Fruit fly (Drosophila melanogaster) whole organism, embryonic: ENCODE data around the gene PIG-U.

Experiments
- ATbp ChIP-seq: fragments of 200-800 bp; sonication (Bioruptor generic); optimal IDR thresholded peaks from 2 replicates; lab custom pipeline; 2017; ENCODE audit warnings: missing biosample characterization, mild to moderate bottlenecking, missing genetic modification characterization, missing genetic modification reagents
- Bteb2 ChIP-seq: fragments of 200-800 bp; sonication (Bioruptor generic); optimal IDR thresholded peaks from 2 replicates; lab custom pipeline; 2016; ENCODE audit warnings: missing biosample characterization, missing genetic modification characterization
- C15 ChIP-seq: fragments of 200-800 bp; sonication (Bioruptor generic); IDR thresholded peaks from 3 replicates; pipeline ENCODE4 v1.3.6; 2022; ENCODE audit warnings: missing biosample characterization, missing genetic modification characterization
- CG11398 ChIP-seq: fragments of 200-800 bp; sonication (Bioruptor generic); optimal IDR thresholded peaks from 2 replicates; lab custom pipeline; 2016; ENCODE audit warnings: missing biosample characterization, missing genetic modification characterization
- CG11695 ChIP-seq: fragments of 200-800 bp; sonication (Bioruptor generic); IDR thresholded peaks from 3 replicates; pipeline ENCODE4 v1.3.6; 2022; ENCODE audit warnings: missing biosample characterization, missing genetic modification characterization
- CG12659 ChIP-seq: fragments of 200-800 bp; sonication (Bioruptor generic); optimal IDR thresholded peaks from 3 replicates; lab custom pipeline; 2017; ENCODE audit warnings: mild to moderate bottlenecking, missing biosample characterization, missing genetic modification reagents, missing genetic modification characterization
- CG12769 ChIP-seq: fragments of 200-800 bp; sonication (Bioruptor generic); optimal IDR thresholded peaks from 2 replicates; lab custom pipeline; 2019; ENCODE audit warnings: missing biosample characterization, mild to moderate bottlenecking, missing genetic modification characterization, moderate library complexity
- CG14667 ChIP-seq: fragments of 200-800 bp; sonication (Bioruptor generic); IDR thresholded peaks from 2 replicates; pipeline ENCODE4 v1.3.6; 2022; ENCODE audit warnings: missing biosample characterization, missing genetic modification characterization
- CG1602 ChIP-seq: fragments of 200-800 bp; sonication (Bioruptor generic); optimal IDR thresholded peaks from 3 replicates; lab custom pipeline; 2016; ENCODE audit warnings: missing biosample characterization, missing genetic modification characterization
- CG2129 ChIP-seq: fragments of 200-800 bp; sonication (Bioruptor generic); IDR thresholded peaks from 2 replicates; pipeline ENCODE4 v1.3.6; 2022; ENCODE audit warnings: missing biosample characterization, missing genetic modification characterization; ENCODE audit not compliant: partially characterized antibody
- CG2712 ChIP-seq: fragments of 200-800 bp; optimal IDR thresholded peaks from 3 replicates; lab custom pipeline; 2019; ENCODE audit warnings: missing biosample characterization, mild to moderate bottlenecking, missing genetic modification characterization, moderate library complexity
- CG3995 ChIP-seq: fragments of 200-800 bp; sonication (Bioruptor generic); optimal IDR thresholded peaks from 3 replicates; lab custom pipeline; 2016; ENCODE audit warnings: missing biosample characterization, missing genetic modification characterization
- CG5180 ChIP-seq: fragments of 200-800 bp; sonication (Bioruptor generic); optimal IDR thresholded peaks from 3 replicates; lab custom pipeline; 2017; ENCODE audit warnings: missing biosample characterization, missing genetic modification characterization, mild to moderate bottlenecking, moderate library complexity, missing genetic modification reagents
- CG9817 ChIP-seq: fragments of 200-800 bp; sonication (Bioruptor generic); optimal IDR thresholded peaks from 2 replicates; lab custom pipeline; 2018; ENCODE audit warnings: missing biosample characterization, mild to moderate bottlenecking, missing genetic modification characterization, moderate library complexity
- Dip2 ChIP-seq: fragments of 200-800 bp; sonication (Bioruptor generic); IDR thresholded peaks from 2 replicates; pipeline ENCODE4 v1.3.6; 2022; ENCODE audit warnings: missing biosample characterization, missing genetic modification characterization
- Dip3 ChIP-seq: fragments of 200-800 bp; sonication (Bioruptor generic); optimal IDR thresholded peaks from 3 replicates; lab custom pipeline; 2016; ENCODE audit warnings: missing biosample characterization, missing genetic modification characterization
- Doc2 ChIP-seq: fragments of 200-800 bp; sonication (Bioruptor generic); IDR thresholded peaks from 2 replicates; pipeline ENCODE4 v1.3.6; 2022; ENCODE audit warnings: missing biosample characterization, missing genetic modification characterization
- Fer1 ChIP-seq: fragments of 200-800 bp; sonication (Bioruptor generic); optimal IDR thresholded peaks from 2 replicates; lab custom pipeline; 2017; ENCODE audit warnings: missing biosample characterization, mild to moderate bottlenecking, missing genetic modification characterization
- GATAe ChIP-seq: fragments of 200-800 bp; sonication (Bioruptor generic); conservative IDR thresholded peaks from 2 replicates; pipeline ENCODE4 v1.3.6; 2022; ENCODE audit warnings: missing biosample characterization, missing genetic modification characterization
- Gsc ChIP-seq: fragments of 200-800 bp; sonication (Bioruptor generic); IDR thresholded peaks from 2 replicates; pipeline ENCODE4 v1.3.6; 2022; ENCODE audit warnings: missing biosample characterization, missing genetic modification characterization
- H2.0 ChIP-seq: fragments of 200-800 bp; sonication (Bioruptor generic); IDR thresholded peaks from 2 replicates; pipeline ENCODE4 v1.3.6; 2022; ENCODE audit warnings: missing biosample characterization, missing genetic modification characterization
- HHEX ChIP-seq: fragments of 200-800 bp; sonication (Bioruptor generic); optimal IDR thresholded peaks from 3 replicates; lab custom pipeline; 2017; ENCODE audit warnings: missing biosample characterization, mild to moderate bottlenecking, missing genetic modification characterization, missing genetic modification reagents
- HLH54F ChIP-seq: fragments of 200-800 bp; sonication (Bioruptor generic); optimal IDR thresholded peaks from 3 replicates; lab custom pipeline; 2016; ENCODE audit warnings: missing biosample characterization, missing genetic modification characterization
- Hr78 ChIP-seq, 2 experiments: fragments of 200-800 bp in 1 of 2; fragments of >200 bp in 1 of 2; sonication (Bioruptor generic) in 1 of 2; optimal IDR thresholded peaks; 2 replicates each; lab custom pipeline; 2017 to 2019; ENCODE audit warnings: missing biosample characterization in 2 of 2, missing genetic modification characterization in 2 of 2, mild to moderate bottlenecking in 1 of 2, moderate library complexity in 1 of 2
- MTF-1 ChIP-seq: fragments of 200-800 bp; sonication (Bioruptor generic); optimal IDR thresholded peaks from 2 replicates; lab custom pipeline; 2018; ENCODE audit warnings: missing biosample characterization, mild to moderate bottlenecking, missing genetic modification characterization, borderline replicate concordance
- Nf-YA ChIP-seq: fragments of 200-800 bp; sonication (Bioruptor generic); IDR thresholded peaks from 2 replicates; pipeline ENCODE4 v1.3.6; 2022; ENCODE audit warnings: missing biosample characterization, missing genetic modification characterization
- Poxn ChIP-seq: fragments of 200-800 bp; sonication (Bioruptor generic); IDR thresholded peaks from 2 replicates; pipeline ENCODE4 v1.3.6; 2022; ENCODE audit warnings: missing biosample characterization, missing genetic modification characterization
- Rx ChIP-seq: fragments of 200-800 bp; sonication (Bioruptor generic); IDR thresholded peaks from 2 replicates; pipeline ENCODE4 v1.3.6; 2022; ENCODE audit warnings: missing biosample characterization, missing genetic modification characterization
- al ChIP-seq: fragments of 200-800 bp; sonication (Bioruptor generic); IDR thresholded peaks from 2 replicates; pipeline ENCODE4 v1.3.6; 2022; ENCODE audit warnings: missing biosample characterization, missing genetic modification characterization
- aop ChIP-seq: fragments of 200-800 bp; sonication (Bioruptor generic); IDR thresholded peaks from 2 replicates; pipeline ENCODE4 v1.3.6; 2022; ENCODE audit warnings: missing biosample characterization, missing genetic modification characterization
- bbx ChIP-seq: fragments of 200-800 bp; sonication (Bioruptor generic); IDR thresholded peaks from 2 replicates; pipeline ENCODE4 v1.3.6; 2022; ENCODE audit warnings: missing biosample characterization, missing genetic modification characterization; ENCODE audit not compliant: partially characterized antibody
- crol ChIP-seq: fragments of 200-800 bp; sonication (Bioruptor generic); IDR thresholded peaks from 2 replicates; pipeline ENCODE4 v1.3.6; 2022; ENCODE audit warnings: missing biosample characterization, missing genetic modification characterization
- da ChIP-seq: fragments of 200-800 bp; sonication (Bioruptor generic); optimal IDR thresholded peaks from 2 replicates; lab custom pipeline; 2016; ENCODE audit warnings: missing biosample characterization, missing genetic modification characterization
- dysf ChIP-seq: fragments of 200-800 bp; sonication (Bioruptor generic); IDR thresholded peaks from 3 replicates; pipeline ENCODE4 v1.3.6; 2022; ENCODE audit warnings: missing biosample characterization, missing genetic modification characterization
- emc ChIP-seq: fragments of 200-800 bp; sonication (Bioruptor generic); optimal IDR thresholded peaks from 2 replicates; lab custom pipeline; 2016; ENCODE audit warnings: missing biosample characterization, missing genetic modification characterization
- esg ChIP-seq: fragments of 200-800 bp; sonication (Bioruptor generic); conservative IDR thresholded peaks from 2 replicates; pipeline ENCODE4 v1.3.6; 2022; ENCODE audit warnings: missing biosample characterization, missing genetic modification characterization
- fd102C ChIP-seq: fragments of 200-800 bp; sonication (Bioruptor generic); optimal IDR thresholded peaks from 2 replicates; lab custom pipeline; 2018; ENCODE audit warnings: missing biosample characterization, mild to moderate bottlenecking, missing genetic modification characterization, moderate library complexity
- gce ChIP-seq: fragments of 200-800 bp; sonication (Bioruptor generic); IDR thresholded peaks from 3 replicates; pipeline ENCODE4 v1.3.6; 2022; ENCODE audit warnings: missing biosample characterization, missing genetic modification characterization
- inv ChIP-seq: fragments of 200-800 bp; sonication (Bioruptor generic); IDR thresholded peaks from 2 replicates; pipeline ENCODE4 v1.3.6; 2022; ENCODE audit warnings: missing biosample characterization, missing genetic modification characterization; ENCODE audit not compliant: partially characterized antibody
- jigr1 ChIP-seq: fragments of 200-800 bp; sonication (Bioruptor generic); IDR thresholded peaks from 3 replicates; pipeline ENCODE4 v1.3.6; 2022; ENCODE audit warnings: missing biosample characterization, missing genetic modification characterization
- lmd ChIP-seq: fragments of 200-800 bp; sonication (Bioruptor generic); IDR thresholded peaks from 2 replicates; pipeline ENCODE4 v1.3.6; 2022; ENCODE audit warnings: missing biosample characterization, missing genetic modification characterization
- mam ChIP-seq: fragments of 200-800 bp; sonication (Bioruptor generic); optimal IDR thresholded peaks from 3 replicates; lab custom pipeline; 2016; ENCODE audit warnings: missing biosample characterization, missing genetic modification characterization
- mirr ChIP-seq: fragments of 200-800 bp; sonication (Bioruptor generic); optimal IDR thresholded peaks from 3 replicates; lab custom pipeline; 2018; ENCODE audit warnings: missing biosample characterization, mild to moderate bottlenecking, missing genetic modification characterization
- nmo ChIP-seq: fragments of 200-800 bp; sonication (Bioruptor generic); optimal IDR thresholded peaks from 2 replicates; lab custom pipeline; 2018; ENCODE audit warnings: missing biosample characterization, mild to moderate bottlenecking, missing genetic modification characterization, moderate library complexity
- odd ChIP-seq: fragments of 200-800 bp; sonication (Bioruptor generic); optimal IDR thresholded peaks from 2 replicates; lab custom pipeline; 2017; ENCODE audit warnings: missing biosample characterization, mild to moderate bottlenecking, missing genetic modification characterization
- org-1 ChIP-seq: fragments of 200-800 bp; sonication (Bioruptor generic); optimal IDR thresholded peaks from 2 replicates; lab custom pipeline; 2017; ENCODE audit warnings: missing biosample characterization, missing genetic modification characterization
- otp ChIP-seq: fragments of 200-800 bp; sonication (Bioruptor generic); IDR thresholded peaks from 3 replicates; pipeline ENCODE4, ENCODE4 v1.3.6; 2022; ENCODE audit warnings: missing biosample characterization, missing genetic modification characterization
- sima ChIP-seq: fragments of 200-800 bp; sonication (Bioruptor generic); optimal IDR thresholded peaks from 2 replicates; lab custom pipeline; 2016; ENCODE audit warnings: missing biosample characterization, missing genetic modification characterization
- sisA ChIP-seq: fragments of 200-800 bp; sonication (Bioruptor generic); IDR thresholded peaks from 2 replicates; pipeline ENCODE4 v1.3.6; 2022; ENCODE audit warnings: missing biosample characterization, missing genetic modification characterization
- stc ChIP-seq: fragments of 200-800 bp; sonication (Bioruptor generic); IDR thresholded peaks from 2 replicates; pipeline ENCODE4 v1.3.6; 2022; ENCODE audit warnings: missing biosample characterization, missing genetic modification characterization
- toy ChIP-seq: fragments of 200-800 bp; sonication (Bioruptor generic); IDR thresholded peaks from 2 replicates; pipeline ENCODE4 v1.3.6; 2022; ENCODE audit warnings: missing biosample characterization, missing genetic modification characterization
- ttk ChIP-seq: fragments of 200-800 bp; sonication (Bioruptor generic); IDR thresholded peaks from 2 replicates; pipeline ENCODE4 v2.1.2; 2022; ENCODE audit warnings: missing biosample characterization, missing genetic modification characterization

Gene PIG-U

DNA sequence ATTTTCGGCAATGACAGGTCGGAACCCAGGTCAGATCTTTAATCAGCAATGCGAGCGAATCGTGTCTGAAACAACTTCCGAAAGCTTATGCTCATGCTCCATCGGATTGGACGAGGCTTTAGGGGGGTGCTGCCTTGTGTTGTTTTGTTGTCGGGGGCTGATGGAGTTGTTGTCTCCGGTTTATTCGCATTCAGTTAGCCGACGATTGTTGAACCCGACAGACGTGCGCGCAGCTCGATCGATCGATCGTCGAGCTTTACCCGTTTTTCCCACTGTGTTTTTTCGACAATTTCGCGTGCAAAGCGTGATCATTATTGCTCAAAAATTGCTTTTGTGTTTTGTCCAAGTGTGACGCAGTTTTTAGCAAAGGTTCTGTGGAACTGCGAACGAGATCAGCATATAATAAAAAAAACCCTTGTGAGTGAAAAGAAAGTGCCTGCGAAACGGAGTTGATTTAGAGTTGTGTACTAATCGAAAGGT lies 14.1 kb downstream of the PIG-U start, which contains the start of gene CG17834 (continued):
- TF ChIP-seq CG2712 (tag; lab: Kevin White, UChicago), result no peak
- peak; percentile 80 for TF ChIP-seq mirr
- no peak for TF ChIP-seq org-1 (GFP tag; lab: Kevin White, UChicago)
- TF ChIP-seq otp (GFP tag; lab: Robert Waterston, UW), result peak; percentile 70; the same call in 2 of the 3 replicates
- no peak for TF ChIP-seq mam (GFP tag; lab: Kevin White, UChicago)
- peak; percentile 68 for TF ChIP-seq CG3995 (GFP tag; lab: Kevin White, UChicago)
- TF ChIP-seq Doc2 (GFP tag; lab: Robert Waterston, UW), result no peak
- peak; percentile 77 for TF ChIP-seq crol (GFP tag; lab: Robert Waterston, UW)
- no peak for TF ChIP-seq Dip3
- TF ChIP-seq GATAe (GFP tag; lab: Robert Waterston, UW), result no peak
- no peak for TF ChIP-seq aop (GFP tag; lab: Robert Waterston, UW)
- no peak for TF ChIP-seq CG12659 (GFP tag; lab: Kevin White, UChicago)
- TF ChIP-seq CG2129, result no peak
- no peak for TF ChIP-seq sima
- no peak for TF ChIP-seq toy (GFP tag; lab: Robert Waterston, UW)
- TF ChIP-seq HHEX (GFP tag; lab: Kevin White, UChicago), result peak; percentile 16
- TF ChIP-seq Dip2 (GFP tag; lab: Robert Waterston, UW), result no peak
- TF ChIP-seq stc (GFP tag; lab: Robert Waterston, UW), result peak; percentile 25; the same call in 1 of the 2 replicates
- peak in 1 of 2 experiments; percentile 85 for TF ChIP-seq Hr78 (GFP tag; optimal IDR thresholded peaks at IDR 0.05; lab: Kevin White, UChicago)
- no peak for TF ChIP-seq CG14667
- TF ChIP-seq dysf (GFP tag; lab: Robert Waterston, UW), result no peak
- TF ChIP-seq Poxn (GFP tag; lab: Robert Waterston, UW), result no peak
- TF ChIP-seq inv (GFP tag; lab: Robert Waterston, UW), result no peak
- no peak for TF ChIP-seq sisA (GFP tag; lab: Robert Waterston, UW)
- TF ChIP-seq Gsc, result no peak
- no peak for TF ChIP-seq jigr1 (GFP tag; lab: Robert Waterston, UW)
- TF ChIP-seq HLH54F (GFP tag; lab: Kevin White, UChicago), result no peak
- peak; percentile 27 for TF ChIP-seq MTF-1 (GFP tag; lab: Kevin White, UChicago)
- no peak for TF ChIP-seq fd102C
- TF ChIP-seq H2.0 (GFP tag; lab: Robert Waterston, UW), result no peak
- TF ChIP-seq ttk, result peak; percentile 22; the same call in 1 of the 2 replicates
- no peak for TF ChIP-seq odd (GFP tag; lab: Kevin White, UChicago)
- 0 out of 2 replicates have a peak, but pooled peaks have one; percentile 7 for TF ChIP-seq bbx (GFP tag; lab: Robert Waterston, UW)
- TF ChIP-seq CG11398, result no peak
- TF ChIP-seq Bteb2, result no peak
- no peak for TF ChIP-seq CG1602 (GFP tag; lab: Kevin White, UChicago)
- TF ChIP-seq Rx (GFP tag; lab: Robert Waterston, UW), result no peak
- TF ChIP-seq Fer1 (GFP tag; lab: Kevin White, UChicago), result no peak
- TF ChIP-seq gce, result no peak
- no peak for TF ChIP-seq da (GFP tag; lab: Kevin White, UChicago)
- TF ChIP-seq CG12769, result peak; percentile 59
- TF ChIP-seq CG9817, result no peak
- no peak for TF ChIP-seq ATbp (GFP tag; lab: Kevin White, UChicago)
- no peak for TF ChIP-seq CG5180 (GFP tag; lab: Kevin White, UChicago)
- TF ChIP-seq C15 (GFP tag; lab: Robert Waterston, UW), result no peak
- no peak for TF ChIP-seq lmd
- no peak for TF ChIP-seq nmo (GFP tag; lab: Kevin White, UChicago)
- peak; percentile 30; the same call in 1 of the 3 replicates for TF ChIP-seq CG11695 (GFP tag; lab: Robert Waterston, UW)
- TF ChIP-seq emc (GFP tag; lab: Kevin White, UChicago), result no peak
- no peak for TF ChIP-seq Nf-YA (GFP tag; lab: Robert Waterston, UW)
- no peak for TF ChIP-seq esg (GFP tag; lab: Robert Waterston, UW)
- no peak for TF ChIP-seq al
